Worm (Caenorhabditis elegans) whole organism, L3 larva: Measurements from ENCODE around the gene ess-2.

Source experiments
- ZK546.5 ChIP-seq: sonication (generic microtip); optimal IDR thresholded peaks from 2 replicates; lab custom pipeline; 2017; ENCODE audit warnings: missing biosample characterization, missing genetic modification characterization
- aly-2 ChIP-seq: fragments of 150-350 bp; optimal IDR thresholded peaks from 2 replicates; lab custom pipeline; 2014; ENCODE audit warnings: missing biosample characterization, missing genetic modification characterization
- ama-1 ChIP-seq: fragments of 150-350 bp; optimal IDR thresholded peaks from 2 replicates; lab custom pipeline; 2018
- ceh-16 ChIP-seq: sonication (generic microtip); optimal IDR thresholded peaks from 2 replicates; lab custom pipeline; 2017; ENCODE audit warnings: missing biosample characterization, missing genetic modification characterization
- ceh-82 ChIP-seq: fragments of 150-350 bp; optimal IDR thresholded peaks from 2 replicates; lab custom pipeline; 2014; ENCODE audit warnings: missing biosample characterization, missing genetic modification characterization
- egl-27 ChIP-seq: sonication (generic microtip); optimal IDR thresholded peaks from 4 replicates; lab custom pipeline; 2017; ENCODE audit warnings: missing biosample characterization, missing genetic modification reagents, missing genetic modification characterization
- elt-2 ChIP-seq: sonication (generic microtip); optimal IDR thresholded peaks from 2 replicates; lab custom pipeline; 2016; ENCODE audit warnings: missing genetic modification reagents, mild to moderate bottlenecking, missing genetic modification characterization, missing compliant biosample characterization
- lin-15B ChIP-seq: fragments of 150-350 bp; optimal IDR thresholded peaks from 2 replicates; lab custom pipeline; 2014; ENCODE audit warnings: missing biosample characterization, missing genetic modification characterization
- lin-39 ChIP-seq: fragments of 150-350 bp; optimal IDR thresholded peaks from 2 replicates; lab custom pipeline; 2018; ENCODE audit warnings: missing biosample characterization, missing genetic modification reagents, missing genetic modification characterization
- mdl-1 ChIP-seq: fragments of 150-350 bp; optimal IDR thresholded peaks from 2 replicates; lab custom pipeline; 2014; ENCODE audit warnings: missing biosample characterization, missing genetic modification characterization
- nhr-23 ChIP-seq: fragments of 150-350 bp; optimal IDR thresholded peaks from 2 replicates; lab custom pipeline; 2014; ENCODE audit warnings: missing biosample characterization, missing genetic modification reagents, missing genetic modification characterization
- nhr-77 ChIP-seq: fragments of 150-350 bp; optimal IDR thresholded peaks from 2 replicates; lab custom pipeline; 2014; ENCODE audit warnings: missing biosample characterization, missing genetic modification characterization
- pha-4 ChIP-seq: fragments of 150-350 bp; optimal IDR thresholded peaks from 2 replicates; lab custom pipeline; 2014; ENCODE audit warnings: missing biosample characterization, missing genetic modification reagents, missing genetic modification characterization
- unc-62 ChIP-seq: fragments of 150-350 bp; sonication (generic microtip); optimal IDR thresholded peaks from 4 replicates; lab custom pipeline; 2014; ENCODE audit warnings: missing biosample characterization, missing genetic modification reagents, missing genetic modification characterization

ce11 chrIII:8467520-8467919 lies 22.6 kb downstream of the ess-2 start:
- TF ChIP-seq ama-1 (lab: Kevin White, UChicago), result no peak
- TF ChIP-seq elt-2 (tag; lab: Kevin White, UChicago), result no peak
- TF ChIP-seq ceh-82 (tag; lab: Kevin White, UChicago), result no peak
- TF ChIP-seq nhr-23 (tag; lab: Kevin White, UChicago), result no peak
- no peak for TF ChIP-seq unc-62 (GFP tag; lab: Kevin White, UChicago)
- TF ChIP-seq lin-39 (tag; lab: Kevin White, UChicago), result no peak
- TF ChIP-seq ceh-16 (tag; lab: Kevin White, UChicago), result no peak
- no peak for TF ChIP-seq lin-15B (tag; lab: Kevin White, UChicago)
- no peak for TF ChIP-seq pha-4 (tag; lab: Kevin White, UChicago)
- TF ChIP-seq aly-2 (tag; lab: Kevin White, UChicago), result no peak
- TF ChIP-seq mdl-1 (tag; lab: Kevin White, UChicago), result no peak
- TF ChIP-seq egl-27, result no peak
- no peak for TF ChIP-seq ZK546.5 (tag; lab: Kevin White, UChicago)
- TF ChIP-seq nhr-77 (tag; lab: Kevin White, UChicago), result no peak
